Fruit fly (Drosophila melanogaster) whole organism: Measurements from ENCODE around the gene Pi3K92E.

Experiments
- CG8478 ChIP-seq: fragments of >200 bp; optimal IDR thresholded peaks from 2 replicates; lab custom pipeline; 2018; ENCODE audit warnings: inconsistent platforms
- Dll ChIP-seq: fragments of >200 bp; optimal IDR thresholded peaks from 2 replicates; lab custom pipeline; 2017
- pan ChIP-seq: fragments of >200 bp; optimal IDR thresholded peaks from 2 replicates; lab custom pipeline; 2017
- usp ChIP-seq: fragments of >200 bp; optimal IDR thresholded peaks from 2 replicates; lab custom pipeline; 2017; ENCODE audit warnings: missing biosample characterization, missing genetic modification characterization, mixed read lengths

DNA sequence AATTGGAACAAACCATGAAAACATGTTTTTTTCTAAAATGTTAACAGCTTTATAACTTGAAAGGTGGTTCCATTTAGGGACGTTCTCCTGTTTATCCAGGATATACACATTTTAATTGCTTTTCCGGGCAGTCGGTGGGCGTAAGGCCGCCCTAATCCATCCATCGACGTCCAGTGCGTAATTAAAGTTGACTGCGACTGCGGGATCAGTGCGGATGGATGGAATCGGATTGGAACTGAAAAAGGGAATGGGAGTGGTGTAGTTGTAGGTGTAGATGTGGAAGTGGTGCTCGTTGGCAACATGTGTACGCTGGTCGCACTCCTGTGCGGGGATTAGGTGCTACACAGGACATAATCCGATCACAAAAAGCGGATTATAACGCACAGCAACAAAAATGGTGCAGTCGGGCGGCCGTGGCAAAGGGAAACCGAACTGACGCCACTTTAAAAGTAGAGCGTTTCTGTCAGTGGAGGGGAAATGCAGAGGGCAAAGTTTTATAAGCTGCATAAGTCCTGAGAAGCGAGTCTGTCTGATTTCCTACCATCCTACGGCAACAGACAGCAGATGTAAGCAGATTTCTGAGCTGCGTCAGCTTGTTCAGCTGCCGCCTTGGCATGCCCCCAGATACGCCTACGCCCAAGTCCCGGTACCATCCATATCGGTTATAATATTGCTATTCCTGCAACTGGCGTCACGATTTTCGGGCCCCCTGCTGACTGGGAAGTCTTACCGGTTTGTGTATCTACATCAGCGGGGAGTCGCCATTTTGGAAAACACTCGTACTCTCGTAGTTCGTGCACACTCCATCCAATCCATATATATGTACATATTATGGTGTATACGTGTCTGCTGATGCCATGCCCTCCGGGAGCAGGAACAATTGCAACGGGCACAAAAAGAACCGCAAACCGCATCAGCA, 36.9 kb downstream of the Pi3K92E start:
- TF ChIP-seq pan (lab: Kevin White, UChicago) = no peak
- TF ChIP-seq Dll = no peak
- TF ChIP-seq usp (GFP tag; lab: Kevin White, UChicago) = no peak
- TF ChIP-seq CG8478 (lab: Kevin White, UChicago) = no peak
